Worm (Caenorhabditis elegans) whole organism, L2 larva: Measurements from ENCODE around the gene F34D10.9.

ENCODE experiments used
- ZK546.5 ChIP-seq: sonication (generic microtip); optimal IDR thresholded peaks from 2 replicates; lab custom pipeline; 2017; ENCODE audit warnings: missing biosample characterization, missing genetic modification characterization
- zag-1 ChIP-seq: fragments of 150-350 bp; optimal IDR thresholded peaks from 2 replicates; lab custom pipeline; 2014; ENCODE audit warnings: missing biosample characterization, missing genetic modification characterization
- ztf-11 ChIP-seq: sonication (generic microtip); optimal IDR thresholded peaks from 2 replicates; lab custom pipeline; 2017; ENCODE audit warnings: missing biosample characterization, missing genetic modification characterization

ce11 chrIII:3773173-3773572 is 43.8 kb upstream of the F34D10.9 start, which contains the start of gene lec-4:
- no peak for TF ChIP-seq ztf-11 (tag; lab: Kevin White, UChicago)
- no peak for TF ChIP-seq ZK546.5 (tag; lab: Kevin White, UChicago)
- TF ChIP-seq zag-1, result no peak
